Fruit fly (Drosophila melanogaster) Kc167 (cell line): ENCODE measurements around the gene Rbm13.

ENCODE experiments used
- Myc ChIP-seq: fragments of >200 bp; optimal IDR thresholded peaks from 2 replicates; lab custom pipeline; 2017; ENCODE audit warnings: missing external identifiers
- Sin3A ChIP-seq: fragments of >200 bp; optimal IDR thresholded peaks from 2 replicates; lab custom pipeline; 2018; ENCODE audit warnings: missing external identifiers
- h ChIP-seq: fragments of >200 bp; optimal IDR thresholded peaks from 3 replicates; lab custom pipeline; 2018; ENCODE audit warnings: missing external identifiers
- insv ChIP-seq: fragments of >200 bp; optimal IDR thresholded peaks from 3 replicates; lab custom pipeline; 2018; ENCODE audit warnings: missing external identifiers
- psq ChIP-seq: fragments of >200 bp; optimal IDR thresholded peaks from 2 replicates; lab custom pipeline; 2017; ENCODE audit warnings: missing external identifiers
- ttk ChIP-seq: sonication (Bioruptor generic); optimal IDR thresholded peaks from 2 replicates; lab custom pipeline; 2017; ENCODE audit warnings: missing external identifiers

Gene Rbm13

dm6 chrX:8883388-8883787, 18.1 kb upstream of the Rbm13 start:
- TF ChIP-seq h (no peak), Sin3A (lab: Kevin White, UChicago) (no peak), psq (lab: Kevin White, UChicago) (no peak), insv (lab: Kevin White, UChicago) (no peak), ttk (lab: Kevin White, UChicago) (no peak), Myc (lab: Kevin White, UChicago) (no peak)

dm6 chrX:8883954-8884353, 17.5 kb upstream of the Rbm13 start:
- no peak for TF ChIP-seq h
- TF ChIP-seq Myc (lab: Kevin White, UChicago) = no peak
- TF ChIP-seq ttk (lab: Kevin White, UChicago) = no peak
- no peak for TF ChIP-seq Sin3A (lab: Kevin White, UChicago)
- TF ChIP-seq psq (lab: Kevin White, UChicago) = no peak
- TF ChIP-seq insv (lab: Kevin White, UChicago) = no peak

DNA sequence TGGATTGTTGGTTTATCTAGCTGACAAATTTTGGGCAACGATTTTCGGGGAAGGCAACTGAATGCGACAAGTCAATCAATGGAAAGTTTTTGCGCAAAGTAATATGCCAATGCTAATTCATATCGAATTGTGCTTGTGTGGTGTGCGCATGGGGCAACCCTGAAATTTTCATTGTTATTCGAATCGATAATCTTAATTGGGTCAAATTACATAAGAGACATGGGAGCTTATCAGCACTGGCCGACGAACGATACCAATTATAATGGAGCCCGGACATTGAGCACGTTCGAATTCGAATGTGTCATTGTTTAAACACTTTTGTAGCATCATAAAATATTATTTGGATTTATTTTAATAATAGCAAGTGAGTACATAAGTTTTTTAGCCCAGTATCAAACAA, 16.8 kb upstream of the Rbm13 start:
- TF ChIP-seq Myc (lab: Kevin White, UChicago) (no peak), insv (lab: Kevin White, UChicago) (no peak), h (no peak), Sin3A (lab: Kevin White, UChicago) (no peak), ttk (lab: Kevin White, UChicago) (no peak), psq (lab: Kevin White, UChicago) (no peak)

DNA sequence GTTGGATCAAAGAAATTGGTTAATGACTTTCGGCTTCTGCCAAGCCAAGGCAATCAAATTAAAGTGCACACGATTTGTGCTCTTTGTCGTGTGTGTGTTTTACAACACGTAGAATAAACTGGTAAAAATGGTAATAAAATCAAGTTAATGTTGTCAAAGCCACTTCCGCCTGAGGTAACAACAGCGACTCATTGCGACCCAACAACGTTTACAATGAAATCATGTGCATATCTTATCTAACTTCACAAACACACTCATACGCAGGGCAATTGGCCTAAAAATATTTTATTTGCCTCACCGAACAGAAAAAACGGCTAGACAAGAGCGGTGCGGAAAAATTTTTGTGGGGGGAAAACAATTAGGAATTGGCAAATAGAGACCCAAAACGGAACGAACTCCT, 16.3 kb upstream of the Rbm13 start:
- TF ChIP-seq ttk (lab: Kevin White, UChicago) (no peak), Sin3A (lab: Kevin White, UChicago) (no peak), h (no peak), psq (lab: Kevin White, UChicago) (no peak), insv (lab: Kevin White, UChicago) (no peak), Myc (lab: Kevin White, UChicago) (no peak)

dm6 chrX:8887410-8887809, 14.1 kb upstream of the Rbm13 start:
- no peak for TF ChIP-seq Sin3A (lab: Kevin White, UChicago)

DNA sequence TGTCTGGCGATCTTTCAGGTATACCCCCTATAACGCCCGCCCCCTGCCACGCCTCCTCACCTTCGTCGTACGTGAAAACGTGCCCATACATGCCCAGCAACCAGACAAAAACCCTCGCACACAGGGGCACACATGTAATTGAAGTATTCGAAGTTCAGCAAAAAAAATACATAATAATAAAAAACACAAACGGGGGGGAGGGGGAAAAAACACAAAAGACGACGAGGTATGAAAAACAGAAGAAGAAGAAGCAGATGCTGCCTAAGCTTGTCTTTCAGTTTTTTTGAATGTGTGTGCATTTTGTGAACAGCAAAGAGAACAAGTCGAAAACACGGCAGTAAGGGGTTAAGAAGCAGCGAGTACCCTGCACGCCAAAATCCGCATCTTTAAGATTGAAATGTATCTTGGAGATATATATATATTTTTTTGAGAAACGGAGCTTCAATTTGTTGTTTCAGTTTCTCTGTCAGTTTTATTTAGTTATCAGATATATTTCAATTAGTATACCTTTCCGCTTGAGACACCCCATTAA, 12.6 kb upstream of the Rbm13 start:
- no peak for TF ChIP-seq Sin3A (lab: Kevin White, UChicago)
- TF ChIP-seq insv (lab: Kevin White, UChicago) = no peak
- TF ChIP-seq Myc (lab: Kevin White, UChicago) = no peak
- TF ChIP-seq h = no peak
- no peak for TF ChIP-seq psq (lab: Kevin White, UChicago)
- no peak for TF ChIP-seq ttk (lab: Kevin White, UChicago)

- TF ChIP-seq h (no peak), ttk (lab: Kevin White, UChicago) (no peak), Myc (lab: Kevin White, UChicago) (no peak), psq (lab: Kevin White, UChicago) (no peak), Sin3A (lab: Kevin White, UChicago) (no peak), insv (lab: Kevin White, UChicago) (no peak)
Observed at dm6 chrX:8890974-8891373, 10.5 kb upstream of the Rbm13 start.

DNA sequence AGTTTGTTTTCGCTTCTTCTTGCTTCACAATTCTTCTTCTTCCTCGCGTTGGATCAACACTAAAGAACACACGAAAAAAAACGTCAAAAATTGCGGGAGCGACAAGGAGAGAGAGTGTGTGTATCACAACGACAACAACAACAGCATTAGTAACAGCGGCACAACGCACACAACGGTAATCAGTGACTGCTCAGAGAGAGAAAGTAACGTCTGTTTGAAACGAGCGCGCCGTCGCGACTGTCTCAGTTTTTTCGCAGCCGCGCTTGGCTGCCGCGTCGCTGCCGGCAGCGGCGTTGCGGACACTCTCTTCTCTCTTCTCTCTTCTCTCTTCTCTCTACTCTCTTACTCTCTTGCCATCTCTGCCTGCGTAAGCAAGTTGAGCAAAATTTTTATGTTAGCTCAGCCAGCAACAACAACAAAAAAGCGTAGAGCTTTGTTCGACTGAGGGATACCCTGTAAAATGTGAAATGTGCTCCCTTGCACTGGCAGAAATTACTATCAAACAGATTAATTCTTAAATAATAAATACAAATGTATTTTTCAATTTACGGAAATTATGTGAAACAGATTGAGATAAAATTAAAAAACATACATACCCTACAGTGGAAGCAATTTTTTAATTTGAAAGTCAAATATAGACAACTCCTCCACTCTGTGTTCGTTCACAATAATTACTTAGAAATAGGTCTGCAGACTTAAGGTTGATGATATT, 9.8 kb upstream of the Rbm13 start:
- TF ChIP-seq psq (lab: Kevin White, UChicago) (no peak), ttk (lab: Kevin White, UChicago) (no peak)

- TF ChIP-seq insv (lab: Kevin White, UChicago) (no peak), Myc (lab: Kevin White, UChicago) (no peak), ttk (lab: Kevin White, UChicago) (no peak), h (no peak), Sin3A (lab: Kevin White, UChicago) (no peak), psq (lab: Kevin White, UChicago) (no peak)
Observed at dm6 chrX:8892445-8893009, 9.0 kb upstream of the Rbm13 start.

DNA sequence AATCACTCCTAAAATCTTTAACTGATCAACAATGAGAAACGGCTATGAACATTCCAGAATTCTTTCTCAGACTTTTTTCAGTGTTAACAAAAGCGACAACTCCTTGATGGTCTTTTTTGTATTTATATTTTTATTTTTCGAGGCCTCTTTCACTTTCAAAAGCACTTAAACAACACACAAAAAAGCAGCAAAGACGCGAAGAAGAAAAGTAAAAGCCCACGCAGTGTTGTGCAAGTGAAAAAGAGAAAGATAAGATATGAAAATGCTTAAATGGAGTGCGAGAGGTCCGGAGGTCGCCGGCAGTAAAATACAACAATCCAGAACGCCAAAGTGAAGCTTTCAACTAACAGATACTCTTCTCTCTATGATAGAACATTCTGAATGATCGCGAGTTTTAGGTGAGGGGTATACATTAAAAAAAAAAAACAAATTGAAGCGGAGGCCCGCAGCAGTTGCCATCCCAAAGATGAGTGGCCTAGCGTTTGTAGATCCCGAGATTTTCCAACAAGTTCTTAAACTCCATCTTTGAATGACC, 8.1 kb upstream of the Rbm13 start:
- TF ChIP-seq Myc (lab: Kevin White, UChicago) (no peak), psq (lab: Kevin White, UChicago) (no peak), ttk (lab: Kevin White, UChicago) (no peak), insv (lab: Kevin White, UChicago) (no peak), Sin3A (lab: Kevin White, UChicago) (no peak), h (no peak)

- TF ChIP-seq Sin3A (lab: Kevin White, UChicago) = no peak
- no peak for TF ChIP-seq insv (lab: Kevin White, UChicago)
- no peak for TF ChIP-seq psq (lab: Kevin White, UChicago)
- TF ChIP-seq h = no peak
- no peak for TF ChIP-seq Myc (lab: Kevin White, UChicago)
- TF ChIP-seq ttk (lab: Kevin White, UChicago) = no peak
Observed at dm6 chrX:8894315-8895017, 7.0 kb upstream of the Rbm13 start.
